Worm (Caenorhabditis elegans): ENCODE results near the gene W05H9.2.

DNA sequence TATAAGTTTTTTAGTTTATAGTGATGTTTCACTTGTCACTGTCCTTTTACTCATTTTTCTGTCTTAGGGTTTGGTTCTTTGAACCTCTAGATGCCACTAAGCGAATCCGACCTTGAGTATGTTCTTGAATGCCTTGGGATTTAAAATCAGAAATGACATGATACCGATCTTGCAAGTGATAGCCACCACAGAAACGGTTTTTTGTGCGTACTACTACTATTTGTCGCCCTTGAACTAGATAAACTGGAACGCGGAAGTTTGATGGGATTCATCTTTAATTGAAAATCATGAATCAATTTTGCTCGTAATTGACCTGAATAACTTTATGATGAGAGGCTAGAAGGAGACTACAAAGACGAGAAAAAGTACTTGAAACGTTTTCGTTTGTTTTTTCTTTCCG, 52.0 kb downstream of the W05H9.2 start:
- TF ChIP-seq snpc-4 (tag; optimal IDR thresholded peaks at IDR 0.05) = no peak
- no peak for TF ChIP-seq lin-39 (tag; optimal IDR thresholded peaks at IDR 0.05)

Measured in whole organism, L3 larva.